Worm (Caenorhabditis elegans) whole organism, L3 larva: ENCODE data around the gene elt-7.

Source experiments
- aly-2 ChIP-seq: fragments of 150-350 bp; optimal IDR thresholded peaks from 2 replicates; lab custom pipeline; 2014; ENCODE audit warnings: missing biosample characterization, missing genetic modification characterization
- ama-1 ChIP-seq: fragments of 150-350 bp; optimal IDR thresholded peaks from 2 replicates; lab custom pipeline; 2018
- daf-12 ChIP-seq: fragments of 150-350 bp; optimal IDR thresholded peaks from 2 replicates; lab custom pipeline; 2014; ENCODE audit warnings: missing biosample characterization, missing genetic modification reagents, missing genetic modification characterization
- jun-1 ChIP-seq: fragments of 150-350 bp; optimal IDR thresholded peaks from 2 replicates; lab custom pipeline; 2014; ENCODE audit warnings: missing biosample characterization, missing genetic modification reagents, missing genetic modification characterization
- lin-39 ChIP-seq: fragments of 150-350 bp; optimal IDR thresholded peaks from 2 replicates; lab custom pipeline; 2018; ENCODE audit warnings: missing biosample characterization, missing genetic modification reagents, missing genetic modification characterization
- nhr-11 ChIP-seq: fragments of 150-350 bp; optimal IDR thresholded peaks from 2 replicates; lab custom pipeline; 2014; ENCODE audit warnings: missing biosample characterization, missing genetic modification characterization
- nhr-12 ChIP-seq: fragments of 150-350 bp; optimal IDR thresholded peaks from 2 replicates; lab custom pipeline; 2014; ENCODE audit warnings: missing biosample characterization, missing genetic modification characterization
- nhr-237 ChIP-seq: fragments of 150-350 bp; optimal IDR thresholded peaks from 2 replicates; lab custom pipeline; 2014; ENCODE audit warnings: missing biosample characterization, missing genetic modification characterization
- nhr-28 ChIP-seq: fragments of 150-350 bp; optimal IDR thresholded peaks from 2 replicates; lab custom pipeline; 2014; ENCODE audit warnings: missing biosample characterization, missing genetic modification characterization
- unc-39 ChIP-seq: sonication (generic microtip); optimal IDR thresholded peaks from 4 replicates; lab custom pipeline; 2017; ENCODE audit warnings: missing biosample characterization, missing genetic modification characterization
- unc-62 ChIP-seq: fragments of 150-350 bp; sonication (generic microtip); optimal IDR thresholded peaks from 4 replicates; lab custom pipeline; 2014; ENCODE audit warnings: missing biosample characterization, missing genetic modification reagents, missing genetic modification characterization
- zag-1 ChIP-seq: fragments of 150-350 bp; optimal IDR thresholded peaks from 2 replicates; lab custom pipeline; 2014; ENCODE audit warnings: missing biosample characterization, missing genetic modification characterization
- ztf-11 ChIP-seq: fragments of 150-350 bp; optimal IDR thresholded peaks from 2 replicates; lab custom pipeline; 2014; ENCODE audit warnings: missing biosample characterization, missing genetic modification characterization

DNA sequence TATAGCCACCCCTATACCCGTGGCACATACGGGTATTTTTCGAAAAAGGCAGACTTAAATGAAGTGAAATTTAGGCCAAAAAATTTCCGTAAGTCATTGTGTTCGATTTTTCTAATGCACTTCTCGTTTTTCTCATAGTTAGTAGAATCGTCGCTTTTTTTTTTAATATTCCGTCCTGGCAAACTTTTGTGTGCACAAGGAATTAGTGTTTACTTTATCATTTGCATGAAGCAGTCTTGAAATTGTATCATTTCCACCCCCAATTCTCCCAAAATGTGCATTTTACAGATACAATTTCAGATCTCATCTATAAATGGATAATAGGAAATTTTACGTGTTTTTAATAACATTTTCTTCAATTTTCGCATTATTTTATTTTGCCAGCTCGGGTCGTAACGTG lies 20.2 kb upstream of the elt-7 start, which contains the start of gene C18G1.6:
- no peak for TF ChIP-seq unc-62 (GFP tag; lab: Kevin White, UChicago)
- TF ChIP-seq ztf-11 = no peak
- TF ChIP-seq nhr-12 (tag; lab: Kevin White, UChicago) = no peak
- TF ChIP-seq daf-12 (tag; lab: Kevin White, UChicago) = no peak
- no peak for TF ChIP-seq ama-1
- TF ChIP-seq lin-39 (tag; lab: Kevin White, UChicago) = no peak
- no peak for TF ChIP-seq unc-39 (tag; lab: Kevin White, UChicago)
- TF ChIP-seq jun-1 = no peak
- TF ChIP-seq aly-2 = no peak
- TF ChIP-seq nhr-237 (tag; lab: Kevin White, UChicago) = no peak
- TF ChIP-seq zag-1 (tag; lab: Kevin White, UChicago) = no peak
- no peak for TF ChIP-seq nhr-28 (tag; lab: Kevin White, UChicago)
- TF ChIP-seq nhr-11 = no peak
